Worm (Caenorhabditis elegans): ENCODE data around the gene prdx-2.

The prdx-2 gene

DNA sequence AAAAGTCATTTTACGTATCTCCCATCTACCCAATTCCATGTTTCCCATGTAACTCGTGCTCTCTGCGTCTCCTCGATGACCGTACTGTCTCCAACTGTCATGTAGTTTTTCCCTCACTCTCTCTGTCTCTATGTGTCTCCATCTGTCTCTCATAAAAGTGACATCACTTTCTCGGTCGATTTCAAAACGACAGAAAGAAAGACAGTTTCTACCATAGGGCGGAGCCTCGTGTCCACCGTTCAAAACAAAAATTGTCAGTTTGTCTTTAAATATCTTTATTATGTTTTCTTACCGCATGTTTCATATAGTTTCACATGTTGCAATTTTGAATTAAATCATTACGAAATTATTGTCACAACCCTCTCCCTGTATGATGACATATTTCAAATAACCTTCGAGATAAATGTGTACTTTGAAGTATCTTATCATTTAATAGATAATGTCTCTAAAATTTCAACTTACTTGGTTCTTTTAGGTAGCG, 47.7 kb upstream of the prdx-2 start (continued):
- TF ChIP-seq F37D6.2 (tag; optimal IDR thresholded peaks at IDR 0.05) (no peak), ZK546.5 (tag; optimal IDR thresholded peaks at IDR 0.05) (no peak), unc-62 (GFP tag; optimal IDR thresholded peaks at IDR 0.05 in 1 of 2) (peak; percentile 64 to 100), unc-62 (tag; optimal IDR thresholded peaks at IDR 0.05) (no peak)

DNA sequence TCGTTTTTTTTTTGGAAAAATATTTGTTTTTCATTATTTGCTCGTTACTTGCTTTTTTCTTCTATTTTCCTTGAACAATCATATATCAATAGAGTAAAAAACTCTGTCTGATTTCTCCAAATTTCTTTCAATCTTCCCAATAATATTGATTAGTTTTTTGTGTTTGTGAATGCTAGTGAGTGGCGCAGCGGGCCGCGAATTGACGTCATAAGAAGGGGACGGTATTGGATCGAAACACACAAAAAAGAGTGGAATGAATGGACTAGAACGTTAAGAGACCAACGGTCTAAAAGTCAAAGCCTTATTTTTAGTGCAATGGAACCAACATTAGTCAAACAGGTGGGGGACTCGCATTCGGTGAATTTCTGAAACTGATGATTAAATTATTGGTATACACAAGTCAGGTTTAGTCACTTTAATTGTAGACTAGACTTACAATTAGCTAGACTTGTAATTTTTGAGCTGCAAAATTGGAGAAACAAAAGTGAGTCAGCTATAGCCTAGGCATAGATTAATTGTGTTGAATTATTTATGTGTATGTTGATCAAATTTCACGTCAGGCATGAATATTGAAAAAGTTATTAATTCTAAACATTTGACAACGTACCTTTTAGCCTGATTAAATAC, 46.2 kb upstream of the prdx-2 start:
- TF ChIP-seq dmd-6 (GFP tag; IDR thresholded peaks at IDR 0.05): peak; percentile 26; the same call in 1 of the 2 replicates
- no peak for TF ChIP-seq lin-39 (tag; optimal IDR thresholded peaks at IDR 0.05)
- peak; percentile 52 for TF ChIP-seq nhr-11 (tag; optimal IDR thresholded peaks at IDR 0.05)
- no peak for TF ChIP-seq ceh-82 (tag; optimal IDR thresholded peaks at IDR 0.05)
- peak; percentile 23 for TF ChIP-seq hlh-11 (tag; optimal IDR thresholded peaks at IDR 0.05)
- TF ChIP-seq nhr-77 (tag; optimal IDR thresholded peaks at IDR 0.05): peak; percentile 11
- peak in 1 of 2 experiments; percentile 31 for TF ChIP-seq unc-62 (GFP tag; optimal IDR thresholded peaks at IDR 0.05 in 1 of 2)
- TF ChIP-seq unc-62 (tag; optimal IDR thresholded peaks at IDR 0.05): no peak
- peak in 1 of 2 experiments; percentile 6 for TF ChIP-seq lsy-2 (tag; optimal IDR thresholded peaks at IDR 0.05)
- no peak for TF ChIP-seq daf-16 (GFP tag; optimal IDR thresholded peaks at IDR 0.05)
- TF ChIP-seq daf-16 (tag; optimal IDR thresholded peaks at IDR 0.05): peak; percentile 15
- TF ChIP-seq pha-4 (GFP tag; IDR thresholded peaks at IDR 0.05): no peak
- TF ChIP-seq pha-4 (tag; optimal IDR thresholded peaks at IDR 0.05): peak; percentile 16
- TF ChIP-seq dve-1 (tag; optimal IDR thresholded peaks at IDR 0.05; ENCODE audit: insufficient read depth): peak; percentile 11
- TF ChIP-seq nhr-41 (GFP tag; IDR thresholded peaks at IDR 0.05): no peak
- TF ChIP-seq nhr-28 (tag; optimal IDR thresholded peaks at IDR 0.05): peak; percentile 52
- peak; percentile 76 for TF ChIP-seq aha-1 (tag)
- TF ChIP-seq lin-13 (GFP tag; optimal IDR thresholded peaks at IDR 0.05): no peak

DNA sequence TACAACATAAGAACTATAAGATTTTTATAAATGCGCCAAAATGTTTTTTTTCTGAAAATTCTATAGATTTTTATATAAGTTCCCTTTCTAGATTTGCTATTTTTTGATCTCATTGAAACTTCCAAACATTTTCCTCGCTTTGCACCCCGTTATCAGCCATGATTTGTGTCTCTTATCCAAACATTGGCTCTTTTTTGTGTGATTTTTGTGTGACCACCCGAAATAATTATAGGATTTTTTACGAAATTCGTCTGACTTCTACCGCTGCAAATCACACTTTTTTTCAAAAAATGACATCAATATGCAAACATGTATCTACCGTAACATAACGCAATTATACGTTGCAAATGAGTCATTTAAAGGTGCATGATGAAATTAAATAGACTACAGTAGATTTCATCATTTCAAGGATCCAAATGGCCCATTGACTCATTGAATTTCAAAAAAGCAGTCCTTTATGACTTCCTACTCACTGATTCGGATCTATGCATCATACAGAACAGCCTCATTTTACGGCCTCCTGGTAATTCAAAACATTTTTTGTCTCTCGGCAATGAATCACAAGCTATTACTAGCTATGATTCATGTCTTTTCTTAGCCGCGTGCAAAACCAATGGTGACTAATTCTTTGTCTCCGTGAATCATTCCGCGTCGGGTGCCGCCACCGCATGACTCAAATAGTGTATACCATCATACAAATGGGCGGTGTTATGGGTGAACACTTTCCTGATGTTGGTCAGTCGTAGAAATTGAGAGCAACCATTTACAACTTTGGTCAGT, 45.5 kb upstream of the prdx-2 start:
- TF ChIP-seq ZK546.5 (tag; optimal IDR thresholded peaks at IDR 0.05) (no peak), dmd-6 (GFP tag; IDR thresholded peaks at IDR 0.05) (peak; percentile 64), pha-4 (GFP tag; IDR thresholded peaks at IDR 0.05) (no peak), pha-4 (tag; optimal IDR thresholded peaks at IDR 0.05) (peak; percentile 5), aly-2 (tag; optimal IDR thresholded peaks at IDR 0.05) (no peak), dve-1 (tag; optimal IDR thresholded peaks at IDR 0.05; ENCODE audit: insufficient read depth) (peak; percentile 21), daf-12 (tag; optimal IDR thresholded peaks at IDR 0.05) (no peak), mdl-1 (tag; optimal IDR thresholded peaks at IDR 0.05) (peak; percentile 35 to 37), egl-27 (tag; optimal IDR thresholded peaks at IDR 0.05) (no peak), lin-1 (GFP tag; IDR thresholded peaks at IDR 0.05) (no peak), tag-97 (GFP tag; IDR thresholded peaks at IDR 0.05) (no peak), F44E2.7 (GFP tag; IDR thresholded peaks at IDR 0.05) (no peak), lsy-2 (tag; optimal IDR thresholded peaks at IDR 0.05) (no peak), snpc-1.2 (GFP tag; IDR thresholded peaks at IDR 0.05) (no peak), unc-130 (GFP tag; optimal IDR thresholded peaks at IDR 0.05) (no peak), jun-1 (tag; optimal IDR thresholded peaks at IDR 0.05) (no peak), duxl-1 (tag; optimal IDR thresholded peaks at IDR 0.05; ENCODE audit: poor library complexity) (peak; percentile 7), php-3 (GFP tag; IDR thresholded peaks at IDR 0.05) (no peak), ceh-20 (GFP tag; IDR thresholded peaks at IDR 0.05) (no peak), nhr-237 (tag; optimal IDR thresholded peaks at IDR 0.05) (no peak), madf-5 (GFP tag; IDR thresholded peaks at IDR 0.05) (no peak), unc-62 (GFP tag; optimal IDR thresholded peaks at IDR 0.05 in 1 of 2) (peak in 1 of 2 experiments; percentile 96), unc-62 (tag; optimal IDR thresholded peaks at IDR 0.05) (no peak), F37D6.2 (tag; optimal IDR thresholded peaks at IDR 0.05) (no peak), pqm-1 (tag; optimal IDR thresholded peaks at IDR 0.05) (peak; percentile 76), Y5F2A.4 (GFP tag; optimal IDR thresholded peaks at IDR 0.05) (no peak), saeg-2 (GFP tag; IDR thresholded peaks at IDR 0.05) (no peak), ztf-7 (tag; optimal IDR thresholded peaks at IDR 0.05) (no peak), ztf-11 (tag; optimal IDR thresholded peaks at IDR 0.05) (no peak), nhr-6 (tag; optimal IDR thresholded peaks at IDR 0.05) (peak; percentile 62), nhr-48 (tag; optimal IDR thresholded peaks at IDR 0.05) (no peak), nhr-42 (GFP tag; IDR thresholded peaks at IDR 0.05) (no peak), hlh-11 (tag; optimal IDR thresholded peaks at IDR 0.05) (peak; percentile 2), hlh-30 (tag; optimal IDR thresholded peaks at IDR 0.05; ENCODE audit: insufficient read depth) (peak; percentile 38), sdz-12 (GFP tag; optimal IDR thresholded peaks at IDR 0.05) (no peak)

Measured in whole organism, L4 larva.